Fruit fly (Drosophila melanogaster): ENCODE results near the gene NfI.

The NfI gene

dm6 chr4:238400-238799 is 37.8 kb downstream of the NfI start:
- TF ChIP-seq CG17801 (GFP tag; optimal IDR thresholded peaks at IDR 0.05; ENCODE audit: partially characterized antibody), result no peak

DNA sequence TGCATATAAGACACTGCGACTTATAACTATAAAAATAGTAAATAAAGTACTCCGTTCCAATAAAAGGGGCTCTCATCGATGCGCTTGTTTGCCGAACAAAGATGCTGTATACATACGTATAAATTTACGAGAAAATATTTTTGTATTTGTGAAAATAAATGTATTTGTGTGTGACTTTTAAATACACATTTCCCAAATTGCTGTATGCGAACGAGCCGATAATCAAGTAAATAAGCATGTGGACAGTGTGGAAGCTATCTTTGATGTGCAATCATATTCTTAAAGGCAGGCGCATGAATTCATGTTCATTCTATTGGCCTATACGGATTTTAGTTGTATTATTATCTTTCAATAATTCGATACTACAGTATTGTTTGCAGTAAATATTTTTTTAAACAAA is 45.0 kb downstream of the NfI start:
- no peak for TF ChIP-seq CG17801 (GFP tag; optimal IDR thresholded peaks at IDR 0.05; ENCODE audit: partially characterized antibody)

dm6 chr4:230430-230829 is 45.7 kb downstream of the NfI start, which contains the start of gene CG1674:
Gene CG1674 (plus strand): TSS chr4:230730.
- TF ChIP-seq CG17801 (GFP tag; optimal IDR thresholded peaks at IDR 0.05; ENCODE audit: partially characterized antibody), result no peak

DNA sequence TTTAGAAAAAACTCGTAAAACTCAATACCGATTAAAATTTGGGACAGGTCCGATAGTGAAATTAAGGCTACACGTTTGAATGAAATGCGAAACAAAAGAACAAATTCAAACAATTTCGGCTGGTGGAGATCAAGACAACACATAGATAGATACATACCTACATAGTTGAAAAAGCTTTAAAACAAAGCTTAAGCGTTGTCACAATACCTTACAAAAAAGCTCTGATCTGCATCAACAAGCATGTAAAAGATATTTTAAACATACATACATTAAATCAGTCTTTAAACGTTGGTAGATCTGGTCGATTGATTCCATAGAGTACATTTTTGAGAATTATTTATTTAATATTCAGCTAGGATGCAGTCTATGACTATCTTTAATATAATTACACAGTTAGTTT is 48.5 kb downstream of the NfI start, which contains the start of the genes CG31999 and yellow-h:
TSS of gene CG31999 (minus strand) at position 101 of the 400 bp plus-strand sequence.
TSS of gene yellow-h (plus strand) at position 275 of the 400 bp plus-strand sequence.
- TF ChIP-seq CG17801 (GFP tag; optimal IDR thresholded peaks at IDR 0.05; ENCODE audit: partially characterized antibody), result no peak

dm6 chr4:226751-227150 is 49.4 kb downstream of the NfI start:
- no peak for TF ChIP-seq CG17801 (GFP tag; optimal IDR thresholded peaks at IDR 0.05; ENCODE audit: partially characterized antibody)

- TF ChIP-seq CG17801 (GFP tag; optimal IDR thresholded peaks at IDR 0.05; ENCODE audit: partially characterized antibody), result no peak
Observed at dm6 chr4:225824-226223, 50.3 kb downstream of the NfI start.

Measured in ovary, adult (tissue).